Fruit fly (Drosophila melanogaster) whole organism, pupa: ENCODE measurements around the gene Bub1.
A peak's percentile ranks its signal among the peaks of the same experiment; 100 is the strongest.

Experiments used
- CG10348 ChIP-seq: fragments of 200-800 bp; sonication (Bioruptor generic); IDR thresholded peaks from 2 replicates; pipeline ENCODE4 v1.3.6; 2022; ENCODE audit warnings: missing biosample characterization, missing genetic modification characterization
- CG12605 ChIP-seq: fragments of 200-800 bp; sonication (Bioruptor generic); IDR thresholded peaks from 2 replicates; pipeline ENCODE4 v1.3.6; 2022; ENCODE audit warnings: missing biosample characterization, missing genetic modification characterization
- CG13204 ChIP-seq: fragments of 200-800 bp; sonication (Bioruptor generic); optimal IDR thresholded peaks from 2 replicates; lab custom pipeline; 2018; ENCODE audit warnings: missing biosample characterization, mild to moderate bottlenecking, missing genetic modification characterization, moderate library complexity
- CG14655 ChIP-seq: fragments of 200-800 bp; sonication (Bioruptor generic); optimal IDR thresholded peaks from 3 replicates; lab custom pipeline; 2017; ENCODE audit warnings: mild to moderate bottlenecking, missing biosample characterization, missing genetic modification reagents, missing genetic modification characterization
- CG15710 ChIP-seq: fragments of 200-800 bp; sonication (Bioruptor generic); optimal IDR thresholded peaks from 2 replicates; lab custom pipeline; 2018; ENCODE audit warnings: missing biosample characterization, mild to moderate bottlenecking, missing genetic modification characterization, moderate library complexity
- CG17806 ChIP-seq: fragments of 200-800 bp; sonication (Bioruptor generic); optimal IDR thresholded peaks from 2 replicates; lab custom pipeline; 2018; ENCODE audit warnings: missing biosample characterization, mild to moderate bottlenecking, missing genetic modification characterization, moderate library complexity
- CG32121 ChIP-seq: fragments of 200-800 bp; sonication (Bioruptor generic); IDR thresholded peaks from 2 replicates; pipeline ENCODE4 v1.3.6; 2022; ENCODE audit warnings: missing biosample characterization, missing genetic modification characterization
- CG34367 ChIP-seq: fragments of 200-800 bp; sonication (Bioruptor generic); optimal IDR thresholded peaks from 2 replicates; lab custom pipeline; 2018; ENCODE audit warnings: missing biosample characterization, mild to moderate bottlenecking, missing genetic modification characterization
- CG4496 ChIP-seq: fragments of 200-800 bp; sonication (Bioruptor generic); IDR thresholded peaks from 3 replicates; pipeline ENCODE4 v1.3.6; 2022; ENCODE audit warnings: missing biosample characterization, missing genetic modification characterization
- CG8159 ChIP-seq: fragments of 200-800 bp; sonication (Bioruptor generic); optimal IDR thresholded peaks from 3 replicates; lab custom pipeline; 2018; ENCODE audit warnings: missing biosample characterization, mild to moderate bottlenecking, missing genetic modification characterization, moderate library complexity
- CG8301 ChIP-seq: fragments of 200-800 bp; sonication (Bioruptor generic); optimal IDR thresholded peaks from 2 replicates; lab custom pipeline; 2018; ENCODE audit warnings: missing biosample characterization, mild to moderate bottlenecking, missing genetic modification characterization
- CG9948 ChIP-seq: fragments of 200-800 bp; sonication (Bioruptor generic); optimal IDR thresholded peaks from 2 replicates; lab custom pipeline; 2018; ENCODE audit warnings: missing biosample characterization, mild to moderate bottlenecking, missing genetic modification characterization, moderate library complexity
- D1 ChIP-seq: fragments of 200-800 bp; sonication (Bioruptor generic); optimal IDR thresholded peaks from 2 replicates; lab custom pipeline; 2018; ENCODE audit warnings: missing biosample characterization, mild to moderate bottlenecking, missing genetic modification characterization, moderate library complexity
- EcR ChIP-seq: fragments of 200-800 bp; sonication (Bioruptor generic); optimal IDR thresholded peaks from 3 replicates; lab custom pipeline; 2019; ENCODE audit warnings: missing biosample characterization, missing genetic modification characterization, mild to moderate bottlenecking, moderate library complexity, missing genetic modification reagents
- Ets98B ChIP-seq: fragments of 200-800 bp; sonication (Bioruptor generic); IDR thresholded peaks from 2 replicates; pipeline ENCODE4 v1.3.6; 2022; ENCODE audit warnings: missing biosample characterization, missing genetic modification characterization
- Pif1A ChIP-seq: fragments of 200-800 bp; sonication (Bioruptor generic); optimal IDR thresholded peaks from 3 replicates; lab custom pipeline; 2016; ENCODE audit warnings: missing biosample characterization, missing genetic modification characterization
- Pif1B ChIP-seq: fragments of 200-800 bp; sonication (Bioruptor generic); optimal IDR thresholded peaks from 3 replicates; lab custom pipeline; 2016; ENCODE audit warnings: missing biosample characterization, missing genetic modification characterization
- Snoo ChIP-seq: fragments of 200-800 bp; sonication (Bioruptor generic); optimal IDR thresholded peaks from 3 replicates; lab custom pipeline; 2017; ENCODE audit warnings: missing biosample characterization, mild to moderate bottlenecking, missing genetic modification characterization, inconsistent platforms
- fd96Ca ChIP-seq: fragments of 200-800 bp; sonication (Bioruptor generic); IDR thresholded peaks from 3 replicates; pipeline ENCODE4 v1.3.6; 2022; ENCODE audit warnings: missing biosample characterization, missing genetic modification characterization
- gl ChIP-seq: fragments of 200-800 bp; sonication (Bioruptor generic); optimal IDR thresholded peaks from 2 replicates; lab custom pipeline; 2018; ENCODE audit warnings: missing biosample characterization, mild to moderate bottlenecking, missing genetic modification characterization
- rn ChIP-seq: fragments of 200-800 bp; sonication (Bioruptor generic); IDR thresholded peaks from 2 replicates; pipeline ENCODE4 v1.3.6; 2022; ENCODE audit warnings: missing biosample characterization, missing genetic modification characterization

Gene Bub1

DNA sequence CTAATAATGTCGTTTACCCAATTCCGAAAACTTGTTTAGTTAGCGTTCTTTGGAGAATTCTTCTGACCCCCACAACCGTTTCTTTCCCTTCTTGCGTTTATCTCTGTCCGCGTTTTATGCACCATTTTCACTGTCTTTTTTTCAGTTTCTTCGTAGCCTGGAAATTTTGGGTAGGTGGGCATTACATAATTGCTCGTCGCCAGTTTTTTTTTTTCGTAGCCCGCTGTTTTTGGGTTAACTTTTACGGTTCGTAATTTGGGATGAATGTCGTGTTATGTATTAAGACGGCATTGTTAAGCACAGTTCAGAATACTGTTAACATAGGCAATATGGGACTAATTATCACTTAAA lies 19.3 kb downstream of the Bub1 start:
- no peak for TF ChIP-seq EcR
- TF ChIP-seq CG9948 (tag; lab: Kevin White, UChicago), result no peak
- TF ChIP-seq CG34367 (tag; lab: Kevin White, UChicago), result no peak
- TF ChIP-seq fd96Ca (GFP tag; lab: Robert Waterston, UW), result no peak
- no peak for TF ChIP-seq CG32121 (GFP tag; lab: Robert Waterston, UW)
- no peak for TF ChIP-seq CG12605 (GFP tag; lab: Robert Waterston, UW)
- TF ChIP-seq CG15710 (tag; lab: Kevin White, UChicago), result no peak
- TF ChIP-seq CG4496 (GFP tag; lab: Robert Waterston, UW), result no peak
- TF ChIP-seq CG17806 (tag; lab: Kevin White, UChicago), result no peak
- no peak for TF ChIP-seq CG8159 (tag; lab: Kevin White, UChicago)
- TF ChIP-seq D1 (tag; lab: Kevin White, UChicago), result no peak
- no peak for TF ChIP-seq CG10348 (GFP tag; lab: Robert Waterston, UW)
- TF ChIP-seq CG8301 (tag; lab: Kevin White, UChicago), result no peak
- TF ChIP-seq CG13204 (GFP tag; lab: Kevin White, UChicago), result no peak
- no peak for TF ChIP-seq Pif1A (GFP tag; lab: Kevin White, UChicago)
- TF ChIP-seq Pif1B (GFP tag; lab: Kevin White, UChicago), result no peak
- TF ChIP-seq Ets98B, result no peak
- no peak for TF ChIP-seq Snoo (tag; lab: Kevin White, UChicago)
- TF ChIP-seq CG14655 (GFP tag; lab: Kevin White, UChicago), result no peak

DNA sequence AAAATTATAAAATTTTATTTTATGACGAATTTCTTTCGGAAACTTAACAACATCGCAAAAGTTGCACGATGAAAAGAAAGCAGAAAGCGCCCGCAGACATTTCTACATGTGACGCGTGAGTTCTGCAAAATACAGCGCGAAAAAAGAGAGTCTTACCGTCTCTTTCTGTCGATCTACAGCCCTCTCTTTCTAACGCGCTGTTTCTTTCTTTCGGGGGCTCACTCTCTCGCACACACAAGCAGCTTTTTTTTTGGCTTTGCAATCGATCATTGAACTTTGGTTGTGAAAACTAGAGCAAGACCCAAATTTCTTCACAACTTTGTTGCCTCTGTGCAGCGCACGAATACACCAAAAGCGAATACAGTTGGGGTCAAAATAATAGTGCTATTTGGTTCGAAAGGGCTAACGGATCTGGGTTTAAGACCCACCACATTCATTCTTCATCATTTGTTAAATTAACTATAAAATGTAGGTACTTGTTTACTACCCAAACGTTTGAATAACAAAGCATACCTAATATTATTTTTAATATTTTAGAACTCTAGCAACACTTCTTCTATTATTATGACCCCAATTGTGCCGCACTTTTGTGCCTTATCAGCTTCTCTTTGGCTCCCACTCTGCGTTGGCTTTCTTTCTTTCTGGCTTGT lies 20.4 kb downstream of the Bub1 start:
- TF ChIP-seq CG13204 (GFP tag; lab: Kevin White, UChicago) (no peak), EcR (no peak), Snoo (tag; lab: Kevin White, UChicago) (peak; percentile 78), Pif1A (GFP tag; lab: Kevin White, UChicago) (peak; percentile 73), CG8159 (tag; lab: Kevin White, UChicago) (peak; percentile 40), Pif1B (GFP tag; lab: Kevin White, UChicago) (peak; percentile 6), CG8301 (tag; lab: Kevin White, UChicago) (peak; percentile 54), CG9948 (tag; lab: Kevin White, UChicago) (peak; percentile 42), CG12605 (GFP tag; lab: Robert Waterston, UW) (no peak), CG32121 (GFP tag; lab: Robert Waterston, UW) (peak; percentile 73), D1 (tag; lab: Kevin White, UChicago) (no peak), CG4496 (GFP tag; lab: Robert Waterston, UW) (peak; percentile 60; the same call in 2 of the 3 replicates), CG15710 (tag; lab: Kevin White, UChicago) (peak; percentile 53), CG17806 (tag; lab: Kevin White, UChicago) (peak; percentile 27), CG14655 (GFP tag; lab: Kevin White, UChicago) (peak; percentile 45), fd96Ca (GFP tag; lab: Robert Waterston, UW) (0 out of 3 replicates have a peak, but pooled peaks have one; percentile 27)

DNA sequence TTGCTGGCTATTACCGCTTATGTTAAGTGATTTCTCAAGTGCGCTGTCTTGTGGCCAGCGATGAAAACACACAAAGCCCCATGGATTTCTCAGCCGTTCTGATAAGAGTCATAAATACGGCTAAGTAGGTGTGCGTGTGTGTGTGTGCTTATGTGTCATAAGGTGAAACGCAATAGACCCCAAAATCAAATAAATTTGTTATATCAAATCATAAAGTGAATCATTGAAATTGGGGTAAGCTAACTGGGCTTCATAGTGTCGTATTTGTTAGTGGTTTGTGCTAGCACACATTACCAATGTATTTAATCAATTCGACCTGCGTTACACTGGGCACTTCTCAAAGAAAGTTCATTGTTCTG lies 20.9 kb downstream of the Bub1 start:
- no peak for TF ChIP-seq Ets98B
- TF ChIP-seq CG4496 (GFP tag; lab: Robert Waterston, UW), result 0 out of 3 replicates have a peak, but pooled peaks have one; percentile 1

DNA sequence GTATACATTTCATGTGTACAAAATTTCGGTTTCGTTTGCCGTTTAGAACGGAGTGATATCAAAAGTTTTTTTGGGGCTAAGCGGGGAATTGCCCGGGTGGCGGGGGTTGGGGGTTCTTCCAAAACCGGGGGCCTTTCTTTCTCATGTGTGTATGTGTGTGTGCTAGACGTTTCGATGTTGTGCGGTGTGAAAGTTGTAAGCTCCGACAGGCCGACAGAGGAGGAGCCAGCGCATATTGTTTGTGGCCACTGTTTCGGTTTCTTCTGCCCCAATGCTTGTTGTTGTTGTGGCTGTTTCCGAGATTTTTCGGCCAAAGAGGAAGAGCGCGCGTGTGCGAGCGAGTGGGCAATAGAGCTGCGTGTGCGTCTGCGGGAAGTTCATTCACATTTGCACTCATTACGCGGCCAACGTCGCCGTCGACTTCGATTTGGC lies 21.6 kb downstream of the Bub1 start:
- TF ChIP-seq CG32121 (GFP tag; lab: Robert Waterston, UW), result no peak
- peak; percentile 47 for TF ChIP-seq EcR

DNA sequence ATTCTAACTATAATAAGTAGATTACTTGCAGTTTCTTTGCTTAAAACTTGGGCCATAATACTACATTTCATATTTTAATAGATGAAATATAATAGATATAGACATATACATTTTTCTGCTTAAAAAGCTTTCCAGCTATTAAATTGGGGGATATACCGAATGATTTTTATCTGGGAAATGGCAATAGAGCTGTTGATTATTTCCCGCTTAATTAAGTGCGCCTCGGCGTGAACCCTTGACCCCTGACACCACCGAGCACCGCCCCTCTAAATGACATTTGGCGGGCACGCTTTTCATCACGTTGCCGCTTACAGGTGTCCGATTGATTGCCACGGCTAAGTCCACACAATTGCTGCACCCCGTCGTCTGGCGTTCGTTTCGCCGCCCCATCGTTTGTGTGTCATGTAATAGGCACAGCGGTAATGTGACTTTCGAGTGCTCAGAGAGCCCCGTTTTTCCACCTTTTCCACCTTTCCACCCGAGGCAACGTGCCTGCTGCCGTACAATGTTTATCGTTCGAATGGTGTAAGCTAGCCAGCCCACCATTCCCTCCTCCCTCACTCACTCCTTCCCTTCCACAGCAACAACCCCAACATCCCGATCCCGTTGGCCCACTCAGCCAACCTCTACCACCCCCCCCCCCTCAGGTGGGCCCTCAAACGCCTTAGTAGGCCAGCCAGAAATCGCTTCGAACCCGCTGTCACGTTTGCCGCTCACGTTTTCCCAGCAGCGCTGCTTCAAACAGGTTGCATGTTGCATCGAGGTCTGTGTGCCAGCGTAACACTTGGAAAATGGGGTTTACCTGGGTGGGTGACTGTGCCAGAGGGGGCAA lies 22.3 kb downstream of the Bub1 start:
- TF ChIP-seq CG8301 (tag; lab: Kevin White, UChicago), result no peak
- TF ChIP-seq CG14655 (GFP tag; lab: Kevin White, UChicago), result no peak
- peak; percentile 4 for TF ChIP-seq Pif1B (GFP tag; lab: Kevin White, UChicago)
- TF ChIP-seq Ets98B, result peak; percentile 37; the same call in 1 of the 2 replicates
- TF ChIP-seq CG13204 (GFP tag; lab: Kevin White, UChicago), result peak; percentile 89
- peak; percentile 78 for TF ChIP-seq EcR

DNA sequence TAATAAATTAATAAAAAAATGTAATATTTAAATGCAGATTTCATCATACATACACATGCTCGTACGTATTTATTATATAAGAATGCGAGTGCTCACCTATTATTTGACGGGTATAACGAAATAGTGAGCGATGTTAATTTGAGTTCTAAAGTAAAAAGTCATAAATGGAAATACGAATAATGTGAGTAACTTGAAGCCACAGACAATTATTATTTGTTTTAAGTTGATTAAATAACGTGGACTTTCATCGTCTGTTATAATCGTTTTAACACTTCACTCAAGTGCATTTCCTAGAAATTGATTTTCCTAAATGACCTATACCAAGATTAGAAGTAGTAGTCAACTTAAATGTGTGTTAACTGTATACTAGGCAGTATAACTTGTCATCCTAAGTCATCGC lies 23.6 kb downstream of the Bub1 start:
- TF ChIP-seq Snoo (tag; lab: Kevin White, UChicago), result no peak
- TF ChIP-seq EcR, result no peak
- peak; percentile 38 for TF ChIP-seq CG8159 (tag; lab: Kevin White, UChicago)
- no peak for TF ChIP-seq CG17806 (tag; lab: Kevin White, UChicago)
- no peak for TF ChIP-seq CG8301 (tag; lab: Kevin White, UChicago)
- peak; percentile 3 for TF ChIP-seq CG14655 (GFP tag; lab: Kevin White, UChicago)
- TF ChIP-seq rn, result no peak
- no peak for TF ChIP-seq CG13204 (GFP tag; lab: Kevin White, UChicago)
- peak; percentile 5 for TF ChIP-seq Pif1B (GFP tag; lab: Kevin White, UChicago)
- TF ChIP-seq CG32121 (GFP tag; lab: Robert Waterston, UW), result no peak
- no peak for TF ChIP-seq CG10348 (GFP tag; lab: Robert Waterston, UW)
- TF ChIP-seq gl (tag; lab: Kevin White, UChicago), result no peak
- no peak for TF ChIP-seq D1 (tag; lab: Kevin White, UChicago)
- TF ChIP-seq Pif1A (GFP tag; lab: Kevin White, UChicago), result peak; percentile 37
- TF ChIP-seq Ets98B, result no peak; the same call in 1 of the 2 replicates
- no peak for TF ChIP-seq CG34367 (tag; lab: Kevin White, UChicago)
- no peak for TF ChIP-seq CG12605 (GFP tag; lab: Robert Waterston, UW)
- no peak for TF ChIP-seq fd96Ca (GFP tag; lab: Robert Waterston, UW)
- peak; percentile 37 for TF ChIP-seq CG15710 (tag; lab: Kevin White, UChicago)
- TF ChIP-seq CG9948 (tag; lab: Kevin White, UChicago), result peak; percentile 3
- TF ChIP-seq CG4496 (GFP tag; lab: Robert Waterston, UW), result no peak
